Fruit fly (Drosophila melanogaster) whole organism, wandering third instar larva: ENCODE results near the gene fok.

Experiments used
- CrebA ChIP-seq: fragments of 200-800 bp; sonication (Bioruptor generic); optimal IDR thresholded peaks from 2 replicates; lab custom pipeline; 2016; ENCODE audit warnings: missing biosample characterization, mild to moderate bottlenecking, missing genetic modification characterization, borderline replicate concordance
- Dif ChIP-seq: fragments of 200-275, 200-300 bp; sonication (Bioruptor generic); optimal IDR thresholded peaks from 2 replicates; lab custom pipeline; 2018; ENCODE audit warnings: missing biosample characterization, missing genetic modification characterization; ENCODE audit not compliant: partially characterized antibody
- Hr78 ChIP-seq: fragments of >200 bp; optimal IDR thresholded peaks from 2 replicates; lab custom pipeline; 2017; ENCODE audit warnings: missing biosample characterization, missing genetic modification characterization
- dl ChIP-seq, 2 experiments: fragments of 175-275, 200-275 bp in 1 of 2; fragments of 200-275 bp in 1 of 2; sonication (Bioruptor generic); optimal IDR thresholded peaks; lab custom pipeline; 2018; ENCODE audit warnings: mild to moderate bottlenecking in 2 of 2, missing biosample characterization in 2 of 2, missing genetic modification characterization in 2 of 2, moderate library complexity in 2 of 2; ENCODE audit not compliant: partially characterized antibody in 2 of 2, insufficient read depth in 1 of 2
- dsf ChIP-seq: sonication (Bioruptor generic); optimal IDR thresholded peaks from 2 replicates; lab custom pipeline; 2016; ENCODE audit warnings: missing biosample characterization, missing genetic modification characterization, borderline replicate concordance

- no peak for TF ChIP-seq Dif (GFP tag; lab: Kevin White, UChicago)
- TF ChIP-seq CrebA (GFP tag; lab: Kevin White, UChicago), result no peak
- TF ChIP-seq dl (GFP tag; optimal IDR thresholded peaks at IDR 0.05; lab: Kevin White, UChicago; ENCODE audit: insufficient read depth in 1 of 2, partially characterized antibody in 2 of 2), result no peak
- no peak for TF ChIP-seq dsf (GFP tag; lab: Kevin White, UChicago)
- TF ChIP-seq Hr78 (GFP tag; lab: Kevin White, UChicago), result no peak
Measured at dm6 chr2L:20115865-20116264, 31.0 kb upstream of the fok start.
